Fruit fly (Drosophila melanogaster) whole organism, wandering third instar larva: ENCODE measurements around the gene Mcm2.

ENCODE experiments used
- CG9705 ChIP-seq: fragments of 200-800 bp; sonication (Bioruptor generic); optimal IDR thresholded peaks from 2 replicates; lab custom pipeline; 2018; ENCODE audit warnings: missing biosample characterization, mild to moderate bottlenecking, missing genetic modification characterization
- Dif ChIP-seq: fragments of 200-275, 200-300 bp; sonication (Bioruptor generic); optimal IDR thresholded peaks from 2 replicates; lab custom pipeline; 2018; ENCODE audit warnings: missing biosample characterization, missing genetic modification characterization; ENCODE audit not compliant: partially characterized antibody
- GATAd ChIP-seq: sonication (Bioruptor generic); optimal IDR thresholded peaks from 2 replicates; lab custom pipeline; 2016; ENCODE audit warnings: missing biosample characterization, missing genetic modification characterization
- dmrt93B ChIP-seq: fragments of 200-800 bp; sonication (Bioruptor generic); optimal IDR thresholded peaks from 2 replicates; lab custom pipeline; 2018; ENCODE audit warnings: missing biosample characterization, mild to moderate bottlenecking, missing genetic modification characterization
- ey ChIP-seq: fragments of 200-800 bp; sonication (Bioruptor generic); optimal IDR thresholded peaks from 2 replicates; lab custom pipeline; 2016; ENCODE audit warnings: missing biosample characterization, missing genetic modification characterization
- foxo ChIP-seq, 2 experiments: fragments of 200-800 bp; sonication (Bioruptor generic); optimal IDR thresholded peaks; 2 replicates in 1 of 2; 3 replicates in 1 of 2; lab custom pipeline; 2016 to 2017; ENCODE audit warnings: missing biosample characterization in 2 of 2, missing genetic modification characterization in 2 of 2
- psq ChIP-seq: fragments of 200-800 bp; sonication (Bioruptor generic); optimal IDR thresholded peaks from 3 replicates; lab custom pipeline; 2017; ENCODE audit warnings: missing biosample characterization, mild to moderate bottlenecking, missing genetic modification characterization, moderate library complexity
- woc ChIP-seq: sonication (Bioruptor generic); optimal IDR thresholded peaks from 2 replicates; lab custom pipeline; 2016; ENCODE audit warnings: missing biosample characterization, mild to moderate bottlenecking, missing genetic modification characterization

DNA sequence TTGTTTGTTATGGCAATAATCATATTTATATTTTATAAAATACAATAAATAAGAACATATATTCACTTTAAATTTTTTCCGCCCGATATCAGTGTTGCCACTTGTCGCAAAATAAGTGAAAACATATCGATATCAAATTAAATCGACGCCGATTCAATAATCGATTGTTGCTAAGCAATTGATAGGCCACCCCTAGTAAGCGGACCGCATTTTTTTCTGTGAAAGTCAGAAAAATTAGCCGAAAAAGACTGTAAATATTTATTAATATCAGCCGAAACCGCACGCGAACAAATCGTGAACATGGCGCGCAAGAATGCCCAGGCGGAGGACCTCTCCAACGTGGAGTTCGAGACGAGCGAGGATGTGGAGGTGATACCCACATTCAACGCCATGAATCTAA, 48.3 kb downstream of the Mcm2 start, which contains the start of gene CG7483:
- TF ChIP-seq Dif (GFP tag; lab: Kevin White, UChicago) (no peak), ey (GFP tag; lab: Kevin White, UChicago) (no peak), psq (GFP tag; lab: Kevin White, UChicago) (no peak), foxo (GFP tag; optimal IDR thresholded peaks at IDR 0.05; lab: Kevin White, UChicago) (no peak), GATAd (GFP tag; lab: Kevin White, UChicago) (no peak), dmrt93B (GFP tag; lab: Kevin White, UChicago) (no peak), CG9705 (GFP tag; lab: Kevin White, UChicago) (no peak), woc (GFP tag; lab: Kevin White, UChicago) (no peak)
